Worm (Caenorhabditis elegans) whole organism, young adult: ENCODE results near the gene C40H5.2.

Source experiments
- cebp-1 ChIP-seq, 2 experiments: fragments of 200-800 bp in 1 of 2; sonication (Bioruptor generic) in 1 of 2; sonication (generic microtip) in 1 of 2; IDR thresholded peaks in 1 of 2; optimal IDR thresholded peaks in 1 of 2; 2 replicates each; pipeline versions ENCODE4 v1.3.6 to Lab custom; 2017 to 2022; ENCODE audit warnings: missing compliant biosample characterization in 2 of 2, missing genetic modification characterization in 2 of 2, mild to moderate bottlenecking in 1 of 2, missing genetic modification reagents in 1 of 2, moderate library complexity in 1 of 2
- egrh-3 ChIP-seq: fragments of 200-800 bp; sonication (Bioruptor generic); IDR thresholded peaks from 2 replicates; pipeline ENCODE4 v1.3.6; 2022; ENCODE audit warnings: missing genetic modification reagents, missing genetic modification characterization, missing compliant biosample characterization
- nhr-27 ChIP-seq: fragments of 200-800 bp; sonication (Bioruptor generic); optimal IDR thresholded peaks from 2 replicates; lab custom pipeline; 2018; ENCODE audit warnings: mild to moderate bottlenecking, missing genetic modification characterization, moderate library complexity, missing compliant biosample characterization

DNA sequence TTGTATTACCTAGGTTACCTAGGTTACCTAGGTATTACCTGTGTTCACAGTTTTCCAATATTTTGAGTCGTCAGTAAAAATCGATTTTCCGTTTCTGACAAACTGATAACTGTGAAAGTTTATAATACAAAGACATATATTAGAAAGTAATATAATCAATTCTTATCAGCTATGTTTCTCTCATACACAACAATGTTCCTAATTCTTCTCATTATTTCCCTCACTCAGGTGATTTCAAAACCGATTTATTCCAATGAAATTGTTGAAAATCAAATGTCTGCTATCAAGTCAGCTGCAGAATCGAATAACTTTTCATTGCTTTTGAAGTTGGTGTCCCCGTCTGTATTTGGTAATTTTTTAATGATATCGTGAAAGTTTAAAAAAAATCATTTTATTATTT is 58.2 kb downstream of the C40H5.2 start, which contains the start of gene C34E11.4:
- TF ChIP-seq nhr-27 (tag; lab: Kevin White, UChicago): no peak
- TF ChIP-seq cebp-1 (GFP tag; IDR thresholded peaks at IDR 0.05; lab: Robert Waterston, UW): no peak
- TF ChIP-seq cebp-1 (tag; optimal IDR thresholded peaks at IDR 0.05; lab: Kevin White, UChicago): no peak
- TF ChIP-seq egrh-3 (GFP tag; lab: Robert Waterston, UW): no peak
